Fruit fly (Drosophila melanogaster) whole organism, embryonic: ENCODE measurements around the gene NdufA3.

Experiments
- Aef1 ChIP-seq: fragments of 200-800 bp; sonication (Bioruptor generic); IDR thresholded peaks from 3 replicates; pipeline ENCODE4 v1.3.6; 2022; ENCODE audit warnings: missing biosample characterization, missing genetic modification characterization
- Asciz ChIP-seq: fragments of 200-800 bp; sonication (Bioruptor generic); optimal IDR thresholded peaks from 2 replicates; lab custom pipeline; 2017; ENCODE audit warnings: missing biosample characterization, mild to moderate bottlenecking, missing genetic modification characterization, missing genetic modification reagents
- CG10274 ChIP-seq: fragments of 200-800 bp; sonication (Bioruptor generic); optimal IDR thresholded peaks from 3 replicates; lab custom pipeline; 2017; ENCODE audit warnings: missing biosample characterization, mild to moderate bottlenecking, missing genetic modification characterization
- CG11398 ChIP-seq: fragments of 200-800 bp; sonication (Bioruptor generic); optimal IDR thresholded peaks from 2 replicates; lab custom pipeline; 2016; ENCODE audit warnings: missing biosample characterization, missing genetic modification characterization
- CG11504 ChIP-seq: fragments of 200-800 bp; sonication (Bioruptor generic); optimal IDR thresholded peaks from 3 replicates; lab custom pipeline; 2019; ENCODE audit warnings: missing biosample characterization, mild to moderate bottlenecking, missing genetic modification characterization, moderate library complexity
- CG12299 ChIP-seq: fragments of 200-800 bp; sonication (Bioruptor generic); optimal IDR thresholded peaks from 2 replicates; lab custom pipeline; 2018; ENCODE audit warnings: missing biosample characterization, mild to moderate bottlenecking, missing genetic modification characterization
- CG12942 ChIP-seq: fragments of 200-800 bp; sonication (Bioruptor generic); optimal IDR thresholded peaks from 3 replicates; lab custom pipeline; 2016; ENCODE audit warnings: missing biosample characterization, missing genetic modification characterization
- CG13424 ChIP-seq: fragments of 200-800 bp; sonication (Bioruptor generic); optimal IDR thresholded peaks from 2 replicates; lab custom pipeline; 2019; ENCODE audit warnings: missing biosample characterization, mild to moderate bottlenecking, missing genetic modification characterization, moderate library complexity
- CG15073 ChIP-seq: fragments of 200-800 bp; sonication (Bioruptor generic); optimal IDR thresholded peaks from 2 replicates; lab custom pipeline; 2016; ENCODE audit warnings: missing biosample characterization, missing genetic modification characterization
- CG15696 ChIP-seq: fragments of 200-800 bp; sonication (Bioruptor generic); optimal IDR thresholded peaks from 2 replicates; lab custom pipeline; 2019; ENCODE audit warnings: missing biosample characterization, mild to moderate bottlenecking, missing genetic modification characterization, moderate library complexity
- CG1603 ChIP-seq: fragments of 200-800 bp; sonication (Bioruptor generic); optimal IDR thresholded peaks from 2 replicates; lab custom pipeline; 2019; ENCODE audit warnings: missing biosample characterization, mild to moderate bottlenecking, missing genetic modification characterization, moderate library complexity
- CG17328 ChIP-seq: fragments of 200-800 bp; sonication (Bioruptor generic); IDR thresholded peaks from 2 replicates; pipeline ENCODE4 v1.3.6; 2022; ENCODE audit warnings: missing biosample characterization, missing genetic modification characterization
- CG2116 ChIP-seq: fragments of 200-800 bp; sonication (Bioruptor generic); optimal IDR thresholded peaks from 3 replicates; lab custom pipeline; 2018; ENCODE audit warnings: missing biosample characterization, mild to moderate bottlenecking, missing genetic modification characterization
- CG2129 ChIP-seq: fragments of 200-800 bp; sonication (Bioruptor generic); IDR thresholded peaks from 2 replicates; pipeline ENCODE4 v1.3.6; 2022; ENCODE audit warnings: missing biosample characterization, missing genetic modification characterization; ENCODE audit not compliant: partially characterized antibody
- CG2678 ChIP-seq: fragments of 200-800 bp; sonication (Bioruptor generic); optimal IDR thresholded peaks from 3 replicates; lab custom pipeline; 2019; ENCODE audit warnings: missing biosample characterization, mild to moderate bottlenecking, missing genetic modification characterization, moderate library complexity
- CG7372 ChIP-seq: fragments of 200-800 bp; sonication (Bioruptor generic); IDR thresholded peaks from 2 replicates; pipeline ENCODE4 v1.3.6; 2022; ENCODE audit warnings: missing biosample characterization, missing genetic modification characterization
- CG7786 ChIP-seq: fragments of 200-800 bp; sonication (Bioruptor generic); optimal IDR thresholded peaks from 2 replicates; lab custom pipeline; 2016; ENCODE audit warnings: missing biosample characterization, missing genetic modification characterization
- CG8281 ChIP-seq: fragments of 200-800 bp; sonication (Bioruptor generic); optimal IDR thresholded peaks from 2 replicates; lab custom pipeline; 2018; ENCODE audit warnings: missing biosample characterization, mild to moderate bottlenecking, missing genetic modification characterization, moderate library complexity
- CG8359 ChIP-seq: fragments of 200-800 bp; sonication (Bioruptor generic); optimal IDR thresholded peaks from 2 replicates; lab custom pipeline; 2017; ENCODE audit warnings: missing biosample characterization, mild to moderate bottlenecking, missing genetic modification characterization, borderline replicate concordance
- CG9727 ChIP-seq: fragments of 200-800 bp; sonication (Bioruptor generic); optimal IDR thresholded peaks from 3 replicates; lab custom pipeline; 2017; ENCODE audit warnings: missing biosample characterization, mild to moderate bottlenecking, missing genetic modification characterization
- CG9932 ChIP-seq: fragments of 200-800 bp; sonication (Bioruptor generic); IDR thresholded peaks from 2 replicates; pipeline ENCODE4 v1.3.6; 2022; ENCODE audit warnings: missing biosample characterization, missing genetic modification characterization
- CrebB ChIP-seq: fragments of 200-800 bp; sonication (Bioruptor generic); optimal IDR thresholded peaks from 3 replicates; lab custom pipeline; 2018; ENCODE audit warnings: missing biosample characterization, mild to moderate bottlenecking, missing genetic modification characterization
- Dbx ChIP-seq: fragments of 200-800 bp; sonication (Bioruptor generic); IDR thresholded peaks from 3 replicates; pipeline ENCODE4 v1.3.6; 2022; ENCODE audit warnings: missing biosample characterization, missing genetic modification characterization
- Ets65A ChIP-seq: fragments of 200-800 bp; sonication (Bioruptor generic); peaks from one replicate; lab custom pipeline; 2016; ENCODE audit warnings: missing biosample characterization, missing genetic modification characterization
- Hand ChIP-seq: fragments of 200-800 bp; sonication (Bioruptor generic); optimal IDR thresholded peaks from 2 replicates; lab custom pipeline; 2017; ENCODE audit warnings: mild to moderate bottlenecking, missing biosample characterization, missing genetic modification reagents, missing genetic modification characterization
- Hmx ChIP-seq: fragments of 200-800 bp; sonication (Bioruptor generic); optimal IDR thresholded peaks from 2 replicates; lab custom pipeline; 2016; ENCODE audit warnings: missing biosample characterization, missing genetic modification characterization
- Hr78 ChIP-seq, 2 experiments: fragments of 200-800 bp in 1 of 2; fragments of >200 bp in 1 of 2; sonication (Bioruptor generic) in 1 of 2; optimal IDR thresholded peaks; 2 replicates each; lab custom pipeline; 2017 to 2019; ENCODE audit warnings: missing biosample characterization in 2 of 2, missing genetic modification characterization in 2 of 2, mild to moderate bottlenecking in 1 of 2, moderate library complexity in 1 of 2
- Meics ChIP-seq: fragments of 200-800 bp; sonication (Bioruptor generic); optimal IDR thresholded peaks from 2 replicates; lab custom pipeline; 2017; ENCODE audit warnings: missing biosample characterization, mild to moderate bottlenecking, missing genetic modification characterization
- Nf-YC ChIP-seq: fragments of 200-800 bp; optimal IDR thresholded peaks from 3 replicates; lab custom pipeline; 2019; ENCODE audit warnings: missing biosample characterization, mild to moderate bottlenecking, missing genetic modification characterization, moderate library complexity
- PHDP ChIP-seq: fragments of 200-800 bp; sonication (Bioruptor generic); optimal IDR thresholded peaks from 3 replicates; lab custom pipeline; 2018; ENCODE audit warnings: missing biosample characterization, mild to moderate bottlenecking, missing genetic modification characterization, moderate library complexity
- Side ChIP-seq: fragments of 200-800 bp; sonication (Bioruptor generic); optimal IDR thresholded peaks from 2 replicates; lab custom pipeline; 2016; ENCODE audit warnings: missing biosample characterization, missing genetic modification characterization
- Trl ChIP-seq, 3 experiments: fragments of >200 bp in 2 of 3; fragments of 200-800 bp in 1 of 3; sonication (Bioruptor generic) in 1 of 3; optimal IDR thresholded peaks; 2 replicates in 1 of 3; 3 replicates in 2 of 3; lab custom pipeline; 2016 to 2017; ENCODE audit warnings: missing biosample characterization in 1 of 3, missing genetic modification characterization in 1 of 3
- az2 ChIP-seq: fragments of 200-800 bp; sonication (Bioruptor generic); optimal IDR thresholded peaks from 3 replicates; lab custom pipeline; 2016; ENCODE audit warnings: missing biosample characterization, missing genetic modification characterization
- bsh ChIP-seq, 2 experiments: fragments of 200-800 bp; sonication (Bioruptor generic); optimal IDR thresholded peaks; 2 replicates each; lab custom pipeline; 2017 to 2018; ENCODE audit warnings: mild to moderate bottlenecking in 2 of 2, missing biosample characterization in 2 of 2, missing genetic modification characterization in 2 of 2, moderate library complexity in 1 of 2
- ham ChIP-seq: fragments of 200-800 bp; sonication (Bioruptor generic); IDR thresholded peaks from 2 replicates; pipeline ENCODE4 v1.3.6; 2022; ENCODE audit warnings: missing biosample characterization, missing genetic modification characterization
- insv ChIP-seq, 2 experiments: fragments of 200-800 bp; sonication (Bioruptor generic); optimal IDR thresholded peaks; 3 replicates each; lab custom pipeline; 2016 to 2018; ENCODE audit warnings: missing biosample characterization in 2 of 2, missing genetic modification characterization in 2 of 2
- kay ChIP-seq: fragments of 200-800 bp; sonication (Bioruptor generic); optimal IDR thresholded peaks from 2 replicates; lab custom pipeline; 2016; ENCODE audit warnings: missing biosample characterization, missing genetic modification characterization
- lilli ChIP-seq: fragments of 200-800 bp; sonication (Bioruptor generic); optimal IDR thresholded peaks from 3 replicates; lab custom pipeline; 2016; ENCODE audit warnings: missing biosample characterization, missing genetic modification characterization
- mirr ChIP-seq: fragments of 200-800 bp; sonication (Bioruptor generic); optimal IDR thresholded peaks from 3 replicates; lab custom pipeline; 2018; ENCODE audit warnings: missing biosample characterization, mild to moderate bottlenecking, missing genetic modification characterization
- odd ChIP-seq: fragments of 200-800 bp; sonication (Bioruptor generic); optimal IDR thresholded peaks from 2 replicates; lab custom pipeline; 2017; ENCODE audit warnings: missing biosample characterization, mild to moderate bottlenecking, missing genetic modification characterization
- org-1 ChIP-seq: fragments of 200-800 bp; sonication (Bioruptor generic); optimal IDR thresholded peaks from 2 replicates; lab custom pipeline; 2017; ENCODE audit warnings: missing biosample characterization, missing genetic modification characterization
- pnt ChIP-seq: fragments of 200-800 bp; sonication (Bioruptor generic); optimal IDR thresholded peaks from 3 replicates; lab custom pipeline; 2016; ENCODE audit warnings: missing biosample characterization, missing genetic modification characterization
- row ChIP-seq: fragments of 200-800 bp; sonication (Bioruptor generic); IDR thresholded peaks from 3 replicates; pipeline ENCODE4 v1.3.6; 2022; ENCODE audit warnings: missing biosample characterization, missing genetic modification characterization
- sisA ChIP-seq: fragments of 200-800 bp; sonication (Bioruptor generic); IDR thresholded peaks from 2 replicates; pipeline ENCODE4 v1.3.6; 2022; ENCODE audit warnings: missing biosample characterization, missing genetic modification characterization
- so ChIP-seq: fragments of 200-800 bp; sonication (Bioruptor generic); IDR thresholded peaks from 3 replicates; pipeline ENCODE4 v1.3.6; 2022; ENCODE audit warnings: missing biosample characterization, missing genetic modification characterization
- stwl ChIP-seq: fragments of 200-800 bp; sonication (Bioruptor generic); optimal IDR thresholded peaks from 3 replicates; lab custom pipeline; 2018; ENCODE audit warnings: missing biosample characterization, mild to moderate bottlenecking, missing genetic modification characterization, moderate library complexity
- trem ChIP-seq: fragments of 200-800 bp; optimal IDR thresholded peaks from 3 replicates; lab custom pipeline; 2019; ENCODE audit warnings: missing biosample characterization, mild to moderate bottlenecking, missing genetic modification characterization, moderate library complexity
- ttk ChIP-seq: fragments of 200-800 bp; sonication (Bioruptor generic); IDR thresholded peaks from 2 replicates; pipeline ENCODE4 v2.1.2; 2022; ENCODE audit warnings: missing biosample characterization, missing genetic modification characterization

The NdufA3 gene

DNA sequence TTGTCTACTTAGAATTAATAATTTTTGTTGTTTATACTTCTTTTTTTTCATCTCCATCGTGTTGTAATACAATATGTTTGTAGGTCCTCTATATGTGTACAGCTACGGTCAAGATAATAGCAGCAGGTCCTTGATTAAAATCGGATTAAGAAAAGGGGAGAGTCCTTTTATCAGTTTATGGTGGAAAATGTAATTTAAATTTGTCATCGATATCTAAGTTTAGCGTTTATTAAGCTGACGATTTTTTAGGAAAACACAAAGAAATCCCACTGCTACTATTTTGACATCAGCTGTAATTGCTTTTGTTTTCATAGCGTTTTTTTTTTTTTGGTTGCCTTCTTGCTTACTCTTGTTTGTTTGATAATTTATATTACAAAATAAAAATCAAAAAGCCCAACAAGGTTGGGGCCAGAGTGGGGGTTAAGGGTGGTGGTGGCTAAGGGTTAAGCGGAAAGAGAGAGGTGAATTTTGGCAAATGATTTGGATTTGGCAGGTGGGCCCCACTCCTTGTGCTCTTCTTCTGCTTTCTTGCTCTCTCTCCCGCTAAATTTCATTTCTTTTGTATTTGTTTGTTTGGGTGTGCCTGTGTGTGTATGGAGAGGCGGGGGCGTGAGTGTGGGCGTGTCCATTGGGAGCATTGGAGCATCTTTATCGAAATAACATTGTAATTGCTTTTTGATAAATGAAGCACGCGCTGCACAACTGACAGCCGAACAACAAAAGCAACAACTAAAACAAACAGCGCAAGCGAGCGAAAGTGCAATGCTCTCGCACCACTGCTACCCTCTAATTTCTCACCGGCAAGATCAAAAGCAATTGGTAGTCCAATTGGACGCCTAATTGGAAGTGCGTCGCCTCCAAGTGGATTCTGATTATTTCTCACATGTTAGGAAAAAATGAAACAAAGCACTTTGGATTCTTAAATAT is 38.8 kb downstream of the NdufA3 start (continued):
- TF ChIP-seq Meics (peak; percentile 60), stwl (tag; lab: Kevin White, UChicago) (no peak), sisA (GFP tag; lab: Robert Waterston, UW) (peak; percentile 40; the same call in 1 of the 2 replicates), CG7786 (peak; percentile 9), Nf-YC (tag; lab: Kevin White, UChicago) (no peak), CG8281 (tag; lab: Kevin White, UChicago) (peak; percentile 31), pnt (GFP tag; lab: Kevin White, UChicago) (no peak), Hmx (GFP tag; lab: Kevin White, UChicago) (no peak), CrebB (no peak), CG8359 (GFP tag; lab: Kevin White, UChicago) (peak; percentile 18), CG7372 (GFP tag; lab: Robert Waterston, UW) (0 out of 2 replicates have a peak, but pooled peaks have one; percentile 12), CG17328 (GFP tag; lab: Robert Waterston, UW) (peak; percentile 26; the same call in 1 of the 2 replicates), CG9727 (GFP tag; lab: Kevin White, UChicago) (peak; percentile 49), ttk (no peak), kay (GFP tag; lab: Kevin White, UChicago) (peak; percentile 2), bsh (GFP tag; optimal IDR thresholded peaks at IDR 0.05; lab: Kevin White, UChicago) (peak in 1 of 2 experiments; percentile 62), org-1 (GFP tag; lab: Kevin White, UChicago) (peak; percentile 37), CG13424 (tag; lab: Kevin White, UChicago) (peak; percentile 50), insv (GFP tag; optimal IDR thresholded peaks at IDR 0.05; lab: Kevin White, UChicago) (peak; percentile 54 to 94), PHDP (tag; lab: Kevin White, UChicago) (peak; percentile 63), mirr (GFP tag; lab: Kevin White, UChicago) (no peak), CG1603 (tag; lab: Kevin White, UChicago) (peak; percentile 35), Aef1 (GFP tag; lab: Robert Waterston, UW) (peak; percentile 16; the same call in 1 of the 3 replicates), Ets65A (peak; percentile 77), Trl (optimal IDR thresholded peaks at IDR 0.05; lab: Kevin White, UChicago) (no peak), Trl (GFP tag; optimal IDR thresholded peaks at IDR 0.05; lab: Kevin White, UChicago) (no peak), CG11398 (GFP tag; lab: Kevin White, UChicago) (no peak), Asciz (GFP tag; lab: Kevin White, UChicago) (peak; percentile 11), CG10274 (GFP tag; lab: Kevin White, UChicago) (peak; percentile 13), CG2116 (GFP tag; lab: Kevin White, UChicago) (peak; percentile 19), Hr78 (GFP tag; optimal IDR thresholded peaks at IDR 0.05; lab: Kevin White, UChicago) (no peak), CG12942 (GFP tag; lab: Kevin White, UChicago) (no peak), CG15073 (GFP tag; lab: Kevin White, UChicago) (no peak), Side (GFP tag; lab: Kevin White, UChicago) (peak; percentile 7), Dbx (GFP tag; lab: Robert Waterston, UW) (no peak), row (peak; percentile 57), CG12299 (tag; lab: Kevin White, UChicago) (no peak), so (GFP tag; lab: Robert Waterston, UW) (no peak), CG15696 (tag; lab: Kevin White, UChicago) (peak; percentile 8), odd (GFP tag; lab: Kevin White, UChicago) (no peak), trem (peak; percentile 1), lilli (GFP tag; lab: Kevin White, UChicago) (peak; percentile 41), az2 (GFP tag; lab: Kevin White, UChicago) (peak; percentile 20), ham (GFP tag; lab: Robert Waterston, UW) (no peak), CG11504 (tag; lab: Kevin White, UChicago) (peak; percentile 70), Hand (peak; percentile 12), CG9932 (GFP tag; lab: Robert Waterston, UW) (no peak), CG2129 (no peak), CG2678 (tag; lab: Kevin White, UChicago) (peak; percentile 67)
